Worm (Caenorhabditis elegans) whole organism, L1 larva: ENCODE results near the gene F13B12.3.

Source experiments
- F16B12.6 ChIP-seq: fragments of 150-350 bp; optimal IDR thresholded peaks from 2 replicates; lab custom pipeline; 2014; ENCODE audit warnings: missing biosample characterization, missing genetic modification characterization
- ceh-8 ChIP-seq: fragments of 200-800 bp; sonication (Bioruptor generic); optimal IDR thresholded peaks from 2 replicates; lab custom pipeline; 2018; ENCODE audit warnings: mild to moderate bottlenecking, missing genetic modification characterization, moderate library complexity, missing compliant biosample characterization
- ceh-88 ChIP-seq: fragments of 200-800 bp; sonication (Bioruptor generic); IDR thresholded peaks from 2 replicates; pipeline ENCODE4 v1.3.6; 2022; ENCODE audit warnings: missing genetic modification characterization, missing compliant biosample characterization
- ceh-90 ChIP-seq: sonication (generic microtip); optimal IDR thresholded peaks from 2 replicates; lab custom pipeline; 2016; ENCODE audit warnings: missing genetic modification characterization, missing compliant biosample characterization
- dpl-1 ChIP-seq, 3 experiments: fragments of 150-350 bp in 2 of 3; sonication (generic microtip) in 1 of 3; optimal IDR thresholded peaks; 2 replicates each; lab custom pipeline; 2014 to 2017; ENCODE audit warnings: missing biosample characterization in 3 of 3, missing genetic modification characterization in 3 of 3, missing genetic modification reagents in 3 of 3
- dsc-1 ChIP-seq: sonication (generic microtip); optimal IDR thresholded peaks from 2 replicates; lab custom pipeline; 2016; ENCODE audit warnings: mild to moderate bottlenecking, missing genetic modification characterization, missing compliant biosample characterization
- efl-3 ChIP-seq: fragments of 200-800 bp; sonication (Bioruptor generic); optimal IDR thresholded peaks from 2 replicates; lab custom pipeline; 2018; ENCODE audit warnings: mild to moderate bottlenecking, missing genetic modification characterization, missing compliant biosample characterization
- egl-13 ChIP-seq: sonication (generic microtip); optimal IDR thresholded peaks from 2 replicates; lab custom pipeline; 2016; ENCODE audit warnings: missing genotype, missing genetic modification reagents, missing genetic modification characterization, missing compliant biosample characterization
- elt-2 ChIP-seq: sonication (generic microtip); optimal IDR thresholded peaks from 2 replicates; lab custom pipeline; 2016; ENCODE audit warnings: missing genetic modification characterization, mild to moderate bottlenecking, inconsistent platforms, missing compliant biosample characterization, missing genetic modification reagents
- ets-5 ChIP-seq: fragments of 200-800 bp; sonication (Bioruptor generic); IDR thresholded peaks from 2 replicates; pipeline ENCODE4 v1.3.6; 2022; ENCODE audit warnings: missing genetic modification characterization, missing compliant biosample characterization
- fkh-8 ChIP-seq: sonication (generic microtip); optimal IDR thresholded peaks from 2 replicates; lab custom pipeline; 2016; ENCODE audit warnings: mild to moderate bottlenecking, missing genetic modification characterization, missing compliant biosample characterization
- hpl-2 ChIP-seq: fragments of 150-350 bp; optimal IDR thresholded peaks from 2 replicates; lab custom pipeline; 2014; ENCODE audit warnings: missing biosample characterization, missing genetic modification reagents, missing genetic modification characterization
- lin-14 ChIP-seq: fragments of 200-800 bp; sonication (Bioruptor generic); optimal IDR thresholded peaks from 2 replicates; lab custom pipeline; 2018; ENCODE audit warnings: mild to moderate bottlenecking, missing genetic modification characterization, moderate library complexity, missing compliant biosample characterization
- lin-15B ChIP-seq: fragments of 150-350 bp; sonication (generic microtip); optimal IDR thresholded peaks from 3 replicates; lab custom pipeline; 2014; ENCODE audit warnings: missing biosample characterization, missing genetic modification characterization
- lin-35 ChIP-seq, 2 experiments: fragments of 150-350 bp; optimal IDR thresholded peaks; 2 replicates each; lab custom pipeline; 2014; ENCODE audit warnings: missing biosample characterization in 2 of 2, missing genetic modification characterization in 2 of 2, missing genetic modification reagents in 2 of 2
- lir-3 ChIP-seq: sonication (generic microtip); optimal IDR thresholded peaks from 2 replicates; lab custom pipeline; 2016; ENCODE audit warnings: mild to moderate bottlenecking, missing genetic modification characterization, moderate library complexity, missing compliant biosample characterization; ENCODE audit not compliant: poor library complexity
- nhr-11 ChIP-seq: fragments of 150-350 bp; optimal IDR thresholded peaks from 2 replicates; lab custom pipeline; 2014; ENCODE audit warnings: missing biosample characterization, missing genetic modification characterization
- nhr-12 ChIP-seq: sonication (generic microtip); optimal IDR thresholded peaks from 2 replicates; lab custom pipeline; 2017; ENCODE audit warnings: missing biosample characterization, missing genetic modification characterization
- nhr-19 ChIP-seq: fragments of 200-800 bp; sonication (Bioruptor generic); conservative IDR thresholded peaks from 2 replicates; pipeline ENCODE4 v1.3.6; 2022; ENCODE audit warnings: missing genetic modification characterization, missing compliant biosample characterization
- nhr-20 ChIP-seq: sonication (generic microtip); optimal IDR thresholded peaks from 2 replicates; lab custom pipeline; 2016; ENCODE audit warnings: mild to moderate bottlenecking, missing genetic modification characterization, missing compliant biosample characterization
- nhr-237 ChIP-seq: fragments of 150-350 bp; optimal IDR thresholded peaks from 2 replicates; lab custom pipeline; 2014; ENCODE audit warnings: missing biosample characterization, missing genetic modification characterization
- nhr-71 ChIP-seq: sonication (generic microtip); optimal IDR thresholded peaks from 2 replicates; lab custom pipeline; 2016; ENCODE audit warnings: mild to moderate bottlenecking, missing genetic modification characterization, moderate library complexity, missing compliant biosample characterization
- nhr-76 ChIP-seq: sonication (generic microtip); optimal IDR thresholded peaks from 2 replicates; lab custom pipeline; 2017; ENCODE audit warnings: missing biosample characterization, missing genetic modification characterization
- nhr-84 ChIP-seq: sonication (generic microtip); optimal IDR thresholded peaks from 2 replicates; lab custom pipeline; 2017; ENCODE audit warnings: missing biosample characterization, missing genetic modification characterization
- pag-3 ChIP-seq: sonication (generic microtip); optimal IDR thresholded peaks from 2 replicates; lab custom pipeline; 2017; ENCODE audit warnings: missing genetic modification characterization, mild to moderate bottlenecking, missing compliant biosample characterization, antibody characterized with exemption, borderline replicate concordance; ENCODE audit not compliant: insufficient read depth
- pax-3 ChIP-seq: fragments of 200-800 bp; sonication (Bioruptor generic); optimal IDR thresholded peaks from 2 replicates; lab custom pipeline; 2018; ENCODE audit warnings: mild to moderate bottlenecking, missing genetic modification characterization, moderate library complexity, missing compliant biosample characterization
- rnt-1 ChIP-seq: sonication (generic microtip); optimal IDR thresholded peaks from 2 replicates; lab custom pipeline; 2016; ENCODE audit warnings: mild to moderate bottlenecking, missing genetic modification characterization, moderate library complexity, missing compliant biosample characterization
- snpc-4 ChIP-seq: fragments of 150-350 bp; optimal IDR thresholded peaks from 2 replicates; lab custom pipeline; 2014; ENCODE audit warnings: missing biosample characterization, missing genetic modification characterization
- snu-23 ChIP-seq: sonication (generic microtip); optimal IDR thresholded peaks from 2 replicates; lab custom pipeline; 2016; ENCODE audit warnings: missing genetic modification characterization, missing compliant biosample characterization
- sox-4 ChIP-seq: sonication (generic microtip); optimal IDR thresholded peaks from 2 replicates; lab custom pipeline; 2016; ENCODE audit warnings: missing genetic modification characterization, missing compliant biosample characterization
- sptf-1 ChIP-seq: fragments of 150-350 bp; optimal IDR thresholded peaks from 2 replicates; lab custom pipeline; 2014; ENCODE audit warnings: missing biosample characterization, missing genetic modification characterization
- sup-37 ChIP-seq: fragments of 200-800 bp; sonication (Bioruptor generic); optimal IDR thresholded peaks from 2 replicates; lab custom pipeline; 2018; ENCODE audit warnings: mild to moderate bottlenecking, missing genetic modification characterization, missing compliant biosample characterization
- unc-130 ChIP-seq: fragments of 150-350 bp; optimal IDR thresholded peaks from 2 replicates; lab custom pipeline; 2017; ENCODE audit warnings: missing biosample characterization, missing genetic modification characterization, inconsistent platforms
- unc-86 ChIP-seq: sonication (generic microtip); optimal IDR thresholded peaks from 2 replicates; lab custom pipeline; 2016; ENCODE audit warnings: missing genetic modification characterization, missing compliant biosample characterization
- ztf-11 ChIP-seq, 2 experiments: sonication (generic microtip); optimal IDR thresholded peaks; 2 replicates each; lab custom pipeline; 2016 to 2017; ENCODE audit warnings: missing genetic modification characterization in 2 of 2, missing biosample characterization in 1 of 2, missing compliant biosample characterization in 1 of 2

The F13B12.3 gene

DNA sequence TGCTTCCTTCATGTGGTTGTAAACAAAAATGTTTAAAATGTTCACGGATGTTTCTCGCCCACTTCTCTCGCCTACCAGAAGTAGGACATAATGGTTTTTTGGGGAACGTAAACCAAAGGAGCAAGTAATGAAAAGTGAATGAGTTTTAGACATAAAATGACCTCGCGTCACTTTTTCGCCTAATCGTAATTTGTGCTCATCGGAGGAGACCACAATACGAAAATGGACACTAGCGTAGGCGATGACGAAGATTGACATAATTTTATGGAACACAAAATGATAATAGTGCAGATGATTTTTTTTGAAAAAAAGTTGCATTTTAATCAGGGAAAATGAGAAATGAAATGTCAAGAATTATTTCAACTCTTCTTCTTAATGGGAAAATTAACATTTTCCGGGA, 29.7 kb downstream of the F13B12.3 start:
- TF ChIP-seq unc-130 (tag; lab: Kevin White, UChicago): no peak
- TF ChIP-seq rnt-1 (tag; lab: Kevin White, UChicago): no peak
- TF ChIP-seq efl-3: no peak
- TF ChIP-seq nhr-11 (tag; lab: Kevin White, UChicago): no peak
- TF ChIP-seq ceh-88 (GFP tag; lab: Robert Waterston, UW): no peak
- TF ChIP-seq sptf-1 (tag; lab: Kevin White, UChicago): no peak
- TF ChIP-seq ceh-8 (GFP tag; lab: Kevin White, UChicago): no peak
- TF ChIP-seq F16B12.6: no peak
- TF ChIP-seq snu-23 (GFP tag; lab: Kevin White, UChicago): no peak
- TF ChIP-seq sox-4 (tag; lab: Kevin White, UChicago): no peak
- no peak for TF ChIP-seq dsc-1 (tag; lab: Kevin White, UChicago)
- TF ChIP-seq pax-3 (tag; lab: Kevin White, UChicago): no peak
- no peak for TF ChIP-seq hpl-2 (GFP tag; lab: Kevin White, UChicago)
- no peak for TF ChIP-seq snpc-4 (tag; lab: Kevin White, UChicago)
- TF ChIP-seq lir-3 (tag; lab: Kevin White, UChicago): no peak
- TF ChIP-seq lin-14: no peak
- TF ChIP-seq ztf-11 (tag; optimal IDR thresholded peaks at IDR 0.05; lab: Kevin White, UChicago): no peak
- TF ChIP-seq lin-35 (GFP tag; optimal IDR thresholded peaks at IDR 0.05; lab: Kevin White, UChicago): no peak
- no peak for TF ChIP-seq nhr-71 (tag; lab: Kevin White, UChicago)

DNA sequence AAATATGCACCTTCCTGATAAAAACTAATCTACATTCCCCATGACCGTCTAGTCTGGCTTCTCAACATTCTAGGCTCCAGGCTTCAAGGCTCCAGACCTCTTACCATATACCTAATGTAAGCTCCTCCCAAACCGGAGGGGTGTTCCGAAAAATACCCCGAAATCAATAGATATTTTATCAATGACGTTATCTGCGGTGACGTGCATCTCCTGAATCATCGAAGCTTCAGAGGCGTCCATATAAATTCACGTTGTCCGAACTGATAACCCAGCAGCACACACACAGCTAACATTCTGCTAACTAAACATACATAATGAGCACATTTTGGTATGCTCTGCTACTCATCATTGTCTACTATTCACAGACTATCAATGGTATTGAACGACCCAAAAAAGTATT, 30.6 kb downstream of the F13B12.3 start, which contains the start of gene ugt-44:
Gene ugt-44, plus strand, starts transcription at position 248 of the 400 bp plus-strand sequence.
- TF ChIP-seq pag-3 (tag; lab: Kevin White, UChicago) (no peak), elt-2 (tag; lab: Kevin White, UChicago) (peak; percentile 74)
- TF ChIP-seq, all 84 proteins: peak for 1

DNA sequence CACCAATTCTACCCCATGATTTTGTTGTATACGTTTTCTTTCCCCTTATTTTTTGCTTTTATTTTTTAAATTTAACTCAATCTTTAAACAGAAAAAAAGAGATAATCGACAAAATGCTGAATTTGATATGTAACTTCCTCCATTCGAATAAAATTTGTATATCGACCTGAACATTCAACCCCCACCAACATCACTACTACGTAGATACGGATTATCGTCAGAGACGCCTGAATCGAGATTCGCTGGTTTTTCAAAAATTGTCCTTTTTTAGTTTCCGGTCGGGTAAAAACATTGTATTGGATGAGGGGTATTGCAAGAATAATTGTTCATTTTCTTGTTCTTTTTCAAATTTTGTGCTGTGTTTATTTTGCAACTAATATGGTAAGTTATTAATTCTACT, 33.6 kb downstream of the F13B12.3 start, which contains the start of gene bgnt-1.1:
Gene bgnt-1.1, plus strand, starts transcription at position 301 of the 400 bp plus-strand sequence.
- no peak for TF ChIP-seq dpl-1 (GFP tag; optimal IDR thresholded peaks at IDR 0.05; lab: Kevin White, UChicago)
- no peak for TF ChIP-seq ceh-90 (tag; lab: Kevin White, UChicago)
- TF ChIP-seq fkh-8 (tag; lab: Kevin White, UChicago): no peak
- no peak for TF ChIP-seq nhr-76
- no peak for TF ChIP-seq unc-86 (tag; lab: Kevin White, UChicago)
- TF ChIP-seq F16B12.6: no peak
- no peak for TF ChIP-seq nhr-237 (tag; lab: Kevin White, UChicago)
- TF ChIP-seq ets-5 (GFP tag; lab: Robert Waterston, UW): no peak
- no peak for TF ChIP-seq egl-13
- TF ChIP-seq dsc-1 (tag; lab: Kevin White, UChicago): no peak
- TF ChIP-seq nhr-20 (tag; lab: Kevin White, UChicago): no peak
- no peak for TF ChIP-seq nhr-84 (tag; lab: Kevin White, UChicago)
- no peak for TF ChIP-seq nhr-19 (GFP tag; lab: Robert Waterston, UW)
- no peak for TF ChIP-seq nhr-12 (tag; lab: Kevin White, UChicago)
- no peak for TF ChIP-seq sup-37 (GFP tag; lab: Kevin White, UChicago)
- TF ChIP-seq, all 84 proteins: peak for 0

DNA sequence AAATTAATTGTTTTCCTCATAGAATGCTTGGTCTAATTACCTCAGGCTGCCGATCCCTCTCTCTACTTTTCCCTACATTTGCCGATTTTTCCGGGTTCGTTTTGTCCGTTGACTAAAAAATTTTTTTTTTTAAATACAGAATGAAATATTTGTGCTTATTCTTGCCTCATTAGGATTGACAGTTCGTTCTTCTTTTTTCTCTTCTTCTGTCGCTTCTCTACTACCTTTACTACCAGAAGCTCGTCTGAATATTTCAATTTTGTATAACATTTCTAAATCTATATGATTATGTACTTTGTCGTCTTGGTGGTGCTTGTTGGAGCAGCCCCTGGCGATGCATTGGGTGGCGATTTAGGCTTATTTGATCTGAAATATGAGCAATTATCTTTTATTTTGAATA, 36.3 kb downstream of the F13B12.3 start:
- TF ChIP-seq lin-14 (no peak), lin-15B (tag; lab: Kevin White, UChicago) (no peak), unc-86 (tag; lab: Kevin White, UChicago) (no peak)
- TF ChIP-seq, all 84 proteins: peak for 0
